Fruit fly (Drosophila melanogaster) whole organism, embryonic: ENCODE data around the gene CG13700.
A peak's percentile ranks its signal among the peaks of the same experiment; 100 is the strongest.

Experiments used
- Antp ChIP-seq: fragments of 200-800 bp; sonication (Bioruptor generic); optimal IDR thresholded peaks from 3 replicates; lab custom pipeline; 2016; ENCODE audit warnings: missing biosample characterization, missing genetic modification characterization
- Blimp-1 ChIP-seq: fragments of 200-800 bp; sonication (Bioruptor generic); optimal IDR thresholded peaks from 3 replicates; lab custom pipeline; 2018; ENCODE audit warnings: missing biosample characterization, missing genetic modification characterization, mild to moderate bottlenecking, moderate library complexity, missing genetic modification reagents
- CG11085 ChIP-seq: fragments of 200-800 bp; sonication (Bioruptor generic); IDR thresholded peaks from 2 replicates; pipeline ENCODE4 v1.3.6; 2022; ENCODE audit warnings: missing biosample characterization, missing genetic modification characterization
- CG12155 ChIP-seq: fragments of 200-800 bp; sonication (Bioruptor generic); optimal IDR thresholded peaks from 3 replicates; lab custom pipeline; 2016; ENCODE audit warnings: missing biosample characterization, missing genetic modification characterization
- CG12659 ChIP-seq: fragments of 200-800 bp; sonication (Bioruptor generic); optimal IDR thresholded peaks from 3 replicates; lab custom pipeline; 2017; ENCODE audit warnings: mild to moderate bottlenecking, missing biosample characterization, missing genetic modification reagents, missing genetic modification characterization
- CG13775 ChIP-seq: fragments of 200-800 bp; sonication (Bioruptor generic); optimal IDR thresholded peaks from 3 replicates; lab custom pipeline; 2017; ENCODE audit warnings: missing biosample characterization, mild to moderate bottlenecking, missing genetic modification characterization
- CG14441 ChIP-seq: fragments of 200-800 bp; sonication (Bioruptor generic); IDR thresholded peaks from 2 replicates; pipeline ENCODE4 v1.3.6; 2022; ENCODE audit warnings: missing biosample characterization, missing genetic modification characterization
- CG15601 ChIP-seq: fragments of 200-800 bp; sonication (Bioruptor generic); optimal IDR thresholded peaks from 3 replicates; lab custom pipeline; 2019; ENCODE audit warnings: missing biosample characterization, mild to moderate bottlenecking, missing genetic modification characterization, moderate library complexity
- CG16813 ChIP-seq: fragments of 200-800 bp; sonication (Bioruptor generic); IDR thresholded peaks from 3 replicates; pipeline ENCODE4 v1.3.6; 2022; ENCODE audit warnings: missing biosample characterization, missing genetic modification characterization; ENCODE audit not compliant: partially characterized antibody
- CG18476 ChIP-seq: fragments of 200-800 bp; sonication (Bioruptor generic); optimal IDR thresholded peaks from 2 replicates; lab custom pipeline; 2016; ENCODE audit warnings: missing biosample characterization, mild to moderate bottlenecking, missing genetic modification characterization
- CG2116 ChIP-seq: fragments of 200-800 bp; sonication (Bioruptor generic); optimal IDR thresholded peaks from 3 replicates; lab custom pipeline; 2018; ENCODE audit warnings: missing biosample characterization, mild to moderate bottlenecking, missing genetic modification characterization
- CG32772 ChIP-seq: fragments of 200-800 bp; sonication (Bioruptor generic); IDR thresholded peaks from 2 replicates; pipeline ENCODE4 v1.3.6; 2022; ENCODE audit warnings: missing biosample characterization, missing genetic modification characterization
- CG3407 ChIP-seq: fragments of 200-800 bp; sonication (Bioruptor generic); optimal IDR thresholded peaks from 2 replicates; lab custom pipeline; 2018; ENCODE audit warnings: missing biosample characterization, mild to moderate bottlenecking, missing genetic modification characterization
- CG3838 ChIP-seq: fragments of 200-800 bp; sonication (Bioruptor generic); optimal IDR thresholded peaks from 3 replicates; lab custom pipeline; 2016; ENCODE audit warnings: missing biosample characterization, missing genetic modification characterization
- CG6654 ChIP-seq: fragments of 200-800 bp; sonication (Bioruptor generic); optimal IDR thresholded peaks from 2 replicates; lab custom pipeline; 2017; ENCODE audit warnings: missing biosample characterization, mild to moderate bottlenecking, missing genetic modification characterization
- CG7271 ChIP-seq: fragments of 200-800 bp; sonication (Bioruptor generic); optimal IDR thresholded peaks from 2 replicates; lab custom pipeline; 2018; ENCODE audit warnings: missing biosample characterization, mild to moderate bottlenecking, missing genetic modification characterization, moderate library complexity
- CG7556 ChIP-seq: fragments of 200-800 bp; sonication (Bioruptor generic); optimal IDR thresholded peaks from 2 replicates; lab custom pipeline; 2017; ENCODE audit warnings: missing biosample characterization, mild to moderate bottlenecking, missing genetic modification characterization
- CG8089 ChIP-seq: fragments of 200-800 bp; sonication (Bioruptor generic); optimal IDR thresholded peaks from 3 replicates; lab custom pipeline; 2016; ENCODE audit warnings: missing biosample characterization, missing genetic modification characterization
- CG8478 ChIP-seq: fragments of >200 bp; optimal IDR thresholded peaks from 2 replicates; lab custom pipeline; 2018
- CG8944 ChIP-seq: fragments of 200-800 bp; sonication (Bioruptor generic); optimal IDR thresholded peaks from 3 replicates; lab custom pipeline; 2016; ENCODE audit warnings: missing biosample characterization, missing genetic modification characterization
- CG9215 ChIP-seq: fragments of 200-800 bp; sonication (Bioruptor generic); IDR thresholded peaks from 2 replicates; pipeline ENCODE4 v1.3.6; 2022; ENCODE audit warnings: missing biosample characterization, missing genetic modification characterization
- CHES-1-like ChIP-seq: fragments of 200-800 bp; sonication (Bioruptor generic); optimal IDR thresholded peaks from 2 replicates; lab custom pipeline; 2016; ENCODE audit warnings: missing biosample characterization, missing genetic modification characterization
- D ChIP-seq, 2 experiments: fragments of 200-800 bp in 1 of 2; fragments of >200 bp in 1 of 2; sonication (Bioruptor generic) in 1 of 2; optimal IDR thresholded peaks; 2 replicates in 1 of 2; 3 replicates in 1 of 2; lab custom pipeline; 2017; ENCODE audit warnings: mild to moderate bottlenecking in 1 of 2, missing biosample characterization in 1 of 2, missing genetic modification characterization in 1 of 2, missing genetic modification reagents in 1 of 2
- D19A ChIP-seq: fragments of 200-800 bp; optimal IDR thresholded peaks from 3 replicates; lab custom pipeline; 2019; ENCODE audit warnings: missing biosample characterization, mild to moderate bottlenecking, missing genetic modification characterization, moderate library complexity
- HLHmδ ChIP-seq: fragments of 200-800 bp; sonication (Bioruptor generic); optimal IDR thresholded peaks from 2 replicates; lab custom pipeline; 2018; ENCODE audit warnings: missing biosample characterization, mild to moderate bottlenecking, missing genetic modification characterization, moderate library complexity
- Jarid2 ChIP-seq: fragments of 200-800 bp; sonication (Bioruptor generic); optimal IDR thresholded peaks from 3 replicates; lab custom pipeline; 2017; ENCODE audit warnings: mild to moderate bottlenecking, missing biosample characterization, missing genetic modification reagents, missing genetic modification characterization
- Max ChIP-seq: fragments of 200-800 bp; sonication (Bioruptor generic); optimal IDR thresholded peaks from 2 replicates; lab custom pipeline; 2016; ENCODE audit warnings: missing biosample characterization, mild to moderate bottlenecking, missing genetic modification characterization
- NFAT ChIP-seq: fragments of 200-800 bp; sonication (Bioruptor generic); IDR thresholded peaks from 2 replicates; pipeline ENCODE4 v1.3.6; 2022; ENCODE audit warnings: missing biosample characterization, missing genetic modification characterization
- Rx ChIP-seq: fragments of 200-800 bp; sonication (Bioruptor generic); IDR thresholded peaks from 2 replicates; pipeline ENCODE4 v1.3.6; 2022; ENCODE audit warnings: missing biosample characterization, missing genetic modification characterization
- Spps ChIP-seq: fragments of 200-800 bp; sonication (Bioruptor generic); optimal IDR thresholded peaks from 2 replicates; lab custom pipeline; 2018; ENCODE audit warnings: missing biosample characterization, mild to moderate bottlenecking, missing genetic modification characterization
- aop ChIP-seq: fragments of 200-800 bp; sonication (Bioruptor generic); IDR thresholded peaks from 2 replicates; pipeline ENCODE4 v1.3.6; 2022; ENCODE audit warnings: missing biosample characterization, missing genetic modification characterization
- bcd ChIP-seq: fragments of 200-800 bp; sonication (Bioruptor generic); optimal IDR thresholded peaks from 2 replicates; lab custom pipeline; 2017; ENCODE audit warnings: missing biosample characterization, mild to moderate bottlenecking, missing genetic modification characterization
- bowl ChIP-seq: fragments of 200-800 bp; sonication (Bioruptor generic); IDR thresholded peaks from 2 replicates; pipeline ENCODE4 v1.3.6; 2022; ENCODE audit warnings: missing biosample characterization, missing genetic modification characterization
- chif ChIP-seq, 2 experiments: fragments of 200-800 bp; sonication (Bioruptor generic); optimal IDR thresholded peaks; 3 replicates each; lab custom pipeline; 2016; ENCODE audit warnings: missing biosample characterization in 2 of 2, missing genetic modification characterization in 2 of 2
- cwo ChIP-seq: fragments of 200-800 bp; sonication (Bioruptor generic); optimal IDR thresholded peaks from 3 replicates; lab custom pipeline; 2017; ENCODE audit warnings: missing biosample characterization, missing genetic modification characterization, mild to moderate bottlenecking, moderate library complexity, missing genetic modification reagents
- disco-r ChIP-seq: fragments of 200-800 bp; sonication (Bioruptor generic); optimal IDR thresholded peaks from 2 replicates; lab custom pipeline; 2016; ENCODE audit warnings: missing biosample characterization, missing genetic modification characterization
- esg ChIP-seq: fragments of 200-800 bp; sonication (Bioruptor generic); conservative IDR thresholded peaks from 2 replicates; pipeline ENCODE4 v1.3.6; 2022; ENCODE audit warnings: missing biosample characterization, missing genetic modification characterization
- eve ChIP-seq, 2 experiments: fragments of >200 bp; optimal IDR thresholded peaks; 2 replicates each; lab custom pipeline; 2017; ENCODE audit warnings: missing biosample characterization in 2 of 2, missing genetic modification characterization in 2 of 2
- hb ChIP-seq: fragments of 200-800 bp; sonication (Bioruptor generic); IDR thresholded peaks from 3 replicates; pipeline ENCODE4 v1.3.6; 2022; ENCODE audit warnings: missing biosample characterization, missing genetic modification characterization; ENCODE audit not compliant: partially characterized antibody
- kah ChIP-seq: fragments of 200-800 bp; sonication (Bioruptor generic); optimal IDR thresholded peaks from 2 replicates; lab custom pipeline; 2018; ENCODE audit warnings: missing biosample characterization, mild to moderate bottlenecking, missing genetic modification characterization
- oc ChIP-seq: fragments of 200-800 bp; sonication (Bioruptor generic); optimal IDR thresholded peaks from 2 replicates; lab custom pipeline; 2018; ENCODE audit warnings: missing biosample characterization, mild to moderate bottlenecking, missing genetic modification characterization, moderate library complexity
- peb ChIP-seq: fragments of 200-800 bp; sonication (Bioruptor generic); IDR thresholded peaks from 2 replicates; pipeline ENCODE4 v1.3.6; 2022; ENCODE audit warnings: missing biosample characterization, missing genetic modification characterization
- phol ChIP-seq: fragments of 200-800 bp; sonication (Bioruptor generic); optimal IDR thresholded peaks from 3 replicates; lab custom pipeline; 2018; ENCODE audit warnings: missing biosample characterization, mild to moderate bottlenecking, missing genetic modification characterization, moderate library complexity
- sens-2 ChIP-seq: fragments of 200-800 bp; sonication (Bioruptor generic); IDR thresholded peaks from 2 replicates; pipeline ENCODE4 v1.3.6; 2022; ENCODE audit warnings: missing biosample characterization, missing genetic modification characterization
- shn ChIP-seq: fragments of 200-800 bp; sonication (Bioruptor generic); optimal IDR thresholded peaks from 3 replicates; lab custom pipeline; 2016; ENCODE audit warnings: missing biosample characterization, missing genetic modification characterization
- sisA ChIP-seq: fragments of 200-800 bp; sonication (Bioruptor generic); IDR thresholded peaks from 2 replicates; pipeline ENCODE4 v1.3.6; 2022; ENCODE audit warnings: missing biosample characterization, missing genetic modification characterization
- ssp ChIP-seq: fragments of 200-800 bp; sonication (Bioruptor generic); IDR thresholded peaks from 2 replicates; pipeline ENCODE4 v1.3.6; 2022; ENCODE audit warnings: missing biosample characterization, missing genetic modification characterization
- sug ChIP-seq: fragments of 200-800 bp; optimal IDR thresholded peaks from 2 replicates; lab custom pipeline; 2019; ENCODE audit warnings: missing biosample characterization, mild to moderate bottlenecking, missing genetic modification characterization, moderate library complexity
- tx ChIP-seq: fragments of 200-800 bp; sonication (Bioruptor generic); optimal IDR thresholded peaks from 2 replicates; lab custom pipeline; 2016; ENCODE audit warnings: missing biosample characterization, missing genetic modification characterization
- unpg ChIP-seq: fragments of 200-800 bp; sonication (Bioruptor generic); optimal IDR thresholded peaks from 3 replicates; lab custom pipeline; 2018; ENCODE audit warnings: missing biosample characterization, mild to moderate bottlenecking, missing genetic modification characterization, moderate library complexity
- vnd ChIP-seq: fragments of 200-800 bp; sonication (Bioruptor generic); IDR thresholded peaks from 3 replicates; pipeline ENCODE4 v1.3.6; 2022; ENCODE audit warnings: missing biosample characterization, missing genetic modification characterization; ENCODE audit not compliant: partially characterized antibody
- zfh1 ChIP-seq: fragments of 200-800 bp; sonication (Bioruptor generic); IDR thresholded peaks from 3 replicates; pipeline ENCODE4 v1.3.6; 2022; ENCODE audit warnings: missing biosample characterization, missing genetic modification characterization

Gene CG13700

DNA sequence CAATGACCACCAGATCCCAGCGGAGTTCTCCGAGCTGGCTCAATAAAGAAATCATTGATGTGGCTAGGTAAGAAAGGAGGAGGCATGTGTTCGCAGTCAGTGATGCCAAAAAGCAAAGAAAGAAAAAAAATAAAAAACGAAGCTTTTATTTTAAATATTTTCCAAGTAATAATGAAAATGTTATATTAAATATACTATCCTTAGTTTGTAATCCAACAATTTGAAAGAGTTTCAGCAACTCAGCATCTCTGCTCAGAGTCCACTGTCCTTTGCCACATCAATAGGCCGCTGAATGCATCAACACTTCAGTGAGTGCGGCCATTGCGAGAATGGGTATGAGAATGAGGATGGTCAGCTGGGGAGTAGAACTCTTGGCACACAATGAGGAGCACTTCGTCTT lies 26.9 kb downstream of the CG13700 start (continued):
- TF ChIP-seq sisA (no peak), unpg (GFP tag; lab: Kevin White, UChicago) (peak; percentile 17), peb (GFP tag; lab: Robert Waterston, UW) (no peak), D (optimal IDR thresholded peaks at IDR 0.05; lab: Kevin White, UChicago) (no peak), D (GFP tag; optimal IDR thresholded peaks at IDR 0.05; lab: Kevin White, UChicago) (no peak), CG9215 (GFP tag; lab: Robert Waterston, UW) (no peak), CG6654 (GFP tag; lab: Kevin White, UChicago) (no peak), sug (tag; lab: Kevin White, UChicago) (no peak), CG18476 (GFP tag; lab: Kevin White, UChicago) (no peak), CG14441 (GFP tag; lab: Robert Waterston, UW) (no peak), CG16813 (GFP tag; lab: Robert Waterston, UW) (no peak), HLHmδ (GFP tag; lab: Kevin White, UChicago) (no peak), CG8944 (no peak), NFAT (GFP tag; lab: Robert Waterston, UW) (no peak), hb (GFP tag; lab: Robert Waterston, UW) (no peak), CG8478 (no peak), CG15601 (tag; lab: Kevin White, UChicago) (peak; percentile 7), zfh1 (GFP tag; lab: Robert Waterston, UW) (peak; percentile 82), Antp (GFP tag; lab: Kevin White, UChicago) (no peak), CG3407 (GFP tag; lab: Kevin White, UChicago) (no peak), CG32772 (GFP tag; lab: Robert Waterston, UW) (no peak), Rx (GFP tag; lab: Robert Waterston, UW) (no peak), disco-r (no peak), CG13775 (GFP tag; lab: Kevin White, UChicago) (no peak), Max (GFP tag; lab: Kevin White, UChicago) (no peak), bowl (GFP tag; lab: Robert Waterston, UW) (no peak), CG7271 (tag; lab: Kevin White, UChicago) (peak; percentile 21), CG7556 (GFP tag; lab: Kevin White, UChicago) (peak; percentile 34), CG12659 (no peak), chif (GFP tag; optimal IDR thresholded peaks at IDR 0.05; lab: Kevin White, UChicago) (no peak), CHES-1-like (no peak), Spps (tag; lab: Kevin White, UChicago) (peak; percentile 23), kah (GFP tag; lab: Kevin White, UChicago) (no peak), CG11085 (GFP tag; lab: Robert Waterston, UW) (no peak), CG12155 (GFP tag; lab: Kevin White, UChicago) (no peak), D19A (peak; percentile 9), CG8089 (GFP tag; lab: Kevin White, UChicago) (no peak), phol (tag; lab: Kevin White, UChicago) (peak; percentile 11), vnd (GFP tag; lab: Robert Waterston, UW) (no peak), CG2116 (no peak), ssp (peak; percentile 22; the same call in 1 of the 2 replicates), eve (GFP tag; optimal IDR thresholded peaks at IDR 0.05; lab: Kevin White, UChicago) (no peak), oc (tag; lab: Kevin White, UChicago) (no peak), tx (GFP tag; lab: Kevin White, UChicago) (no peak), bcd (no peak), esg (GFP tag; lab: Robert Waterston, UW) (no peak), aop (GFP tag; lab: Robert Waterston, UW) (no peak), CG3838 (GFP tag; lab: Kevin White, UChicago) (no peak), shn (GFP tag; lab: Kevin White, UChicago) (no peak), cwo (GFP tag; lab: Kevin White, UChicago) (no peak), sens-2 (GFP tag; lab: Robert Waterston, UW) (no peak), Blimp-1 (GFP tag; lab: Kevin White, UChicago) (peak; percentile 23), Jarid2 (GFP tag; lab: Kevin White, UChicago) (no peak)
